Worm (Caenorhabditis elegans) whole organism, early embryonic: ENCODE measurements around the gene frg-1.

Experiments used
- B0310.2 ChIP-seq: sonication (generic microtip); optimal IDR thresholded peaks from 2 replicates; lab custom pipeline; 2016; ENCODE audit warnings: mild to moderate bottlenecking, missing genetic modification characterization, missing compliant biosample characterization
- F13C5.2 ChIP-seq: sonication (generic microtip); optimal IDR thresholded peaks from 2 replicates; lab custom pipeline; 2017; ENCODE audit warnings: mild to moderate bottlenecking, missing genetic modification characterization, inconsistent platforms, missing compliant biosample characterization
- aly-1 ChIP-seq: sonication (generic microtip); optimal IDR thresholded peaks from 2 replicates; lab custom pipeline; 2016; ENCODE audit warnings: missing genetic modification characterization, missing compliant biosample characterization
- ama-1 ChIP-seq: fragments of 150-350 bp; optimal IDR thresholded peaks from 2 replicates; lab custom pipeline; 2014
- ceh-13 ChIP-seq: fragments of 200-800 bp; sonication (Bioruptor generic); optimal IDR thresholded peaks from 2 replicates; lab custom pipeline; 2018; ENCODE audit warnings: mild to moderate bottlenecking, missing genetic modification characterization, missing compliant biosample characterization
- ceh-36 ChIP-seq: sonication (generic microtip); optimal IDR thresholded peaks from 2 replicates; lab custom pipeline; 2016; ENCODE audit warnings: missing genetic modification characterization, inconsistent platforms, missing compliant biosample characterization
- ets-7 ChIP-seq: sonication (generic microtip); optimal IDR thresholded peaks from 2 replicates; lab custom pipeline; 2016; ENCODE audit warnings: missing genotype, missing genetic modification characterization, missing compliant biosample characterization
- flt-1 ChIP-seq: fragments of 200-800 bp; sonication (Bioruptor generic); IDR thresholded peaks from 2 replicates; pipeline ENCODE4 v1.3.6; 2022; ENCODE audit warnings: missing genetic modification characterization, missing compliant biosample characterization
- hmbx-1 ChIP-seq: sonication (generic microtip); optimal IDR thresholded peaks from 2 replicates; lab custom pipeline; 2016; ENCODE audit warnings: mild to moderate bottlenecking, missing genetic modification characterization, missing compliant biosample characterization
- hmg-4 ChIP-seq: fragments of 200-800 bp; sonication (Bioruptor generic); optimal IDR thresholded peaks from 2 replicates; lab custom pipeline; 2018; ENCODE audit warnings: mild to moderate bottlenecking, missing genetic modification characterization, missing compliant biosample characterization
- hnd-1 ChIP-seq: sonication (generic microtip); optimal IDR thresholded peaks from 2 replicates; lab custom pipeline; 2016; ENCODE audit warnings: missing genetic modification characterization, missing compliant biosample characterization
- pes-1 ChIP-seq: fragments of 200-800 bp; sonication (Bioruptor generic); IDR thresholded peaks from 2 replicates; pipeline ENCODE4 v1.3.6; 2022; ENCODE audit warnings: missing genetic modification reagents, missing genetic modification characterization, missing compliant biosample characterization
- scrt-1 ChIP-seq: fragments of 200-800 bp; sonication (Bioruptor generic); IDR thresholded peaks from 2 replicates; pipeline ENCODE4 v1.3.6; 2022; ENCODE audit warnings: missing genetic modification characterization, missing compliant biosample characterization
- sea-1 ChIP-seq: fragments of 200-800 bp; sonication (Bioruptor generic); conservative IDR thresholded peaks from 2 replicates; pipeline ENCODE4 v1.3.6; 2022; ENCODE audit warnings: missing genetic modification characterization, missing compliant biosample characterization
- tbx-11 ChIP-seq: fragments of 200-800 bp; sonication (Bioruptor generic); IDR thresholded peaks from 2 replicates; pipeline ENCODE4 v1.3.6; 2022; ENCODE audit warnings: missing genetic modification characterization, missing compliant biosample characterization
- tbx-37 ChIP-seq: fragments of 200-800 bp; sonication (Bioruptor generic); conservative IDR thresholded peaks from 2 replicates; pipeline ENCODE4 v1.3.6; 2022; ENCODE audit warnings: missing genetic modification reagents, missing genetic modification characterization, missing compliant biosample characterization
- tra-4 ChIP-seq: sonication (generic microtip); optimal IDR thresholded peaks from 2 replicates; lab custom pipeline; 2017; ENCODE audit warnings: missing genetic modification characterization, missing compliant biosample characterization

frg-1 gene

DNA sequence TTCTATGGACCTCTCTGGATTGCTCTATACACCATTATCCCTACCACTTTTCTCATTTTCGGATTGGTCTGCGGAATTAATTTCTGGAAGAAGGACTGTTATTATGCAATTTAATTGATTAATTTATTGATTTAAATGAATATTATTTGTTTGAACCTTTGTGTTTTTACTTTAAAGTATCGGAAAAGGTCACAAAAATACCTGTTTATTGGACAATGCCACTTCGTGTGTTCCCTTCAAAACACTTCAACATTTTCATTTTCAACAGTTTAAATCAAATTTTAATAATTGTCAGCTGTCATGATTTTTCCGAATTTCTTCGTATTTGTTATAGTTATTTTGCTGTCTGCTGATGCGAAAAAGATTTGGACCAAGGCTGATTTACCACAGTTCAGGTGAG lies 12.0 kb downstream of the frg-1 start, which contains the start of gene ZK1010.12:
ZK1010.12 (plus strand) TSS at position 301 of the 400 bp plus-strand sequence.
- no peak for TF ChIP-seq hmbx-1 (tag; lab: Kevin White, UChicago)
- TF ChIP-seq tra-4 (tag; lab: Kevin White, UChicago): no peak
- TF ChIP-seq ets-7: no peak
- no peak for TF ChIP-seq aly-1
- TF ChIP-seq hnd-1: no peak
- no peak for TF ChIP-seq B0310.2
- no peak for TF ChIP-seq F13C5.2
- no peak for TF ChIP-seq scrt-1
- no peak for TF ChIP-seq ama-1 (lab: Kevin White, UChicago)
- TF ChIP-seq ceh-13 (GFP tag; lab: Kevin White, UChicago): no peak

DNA sequence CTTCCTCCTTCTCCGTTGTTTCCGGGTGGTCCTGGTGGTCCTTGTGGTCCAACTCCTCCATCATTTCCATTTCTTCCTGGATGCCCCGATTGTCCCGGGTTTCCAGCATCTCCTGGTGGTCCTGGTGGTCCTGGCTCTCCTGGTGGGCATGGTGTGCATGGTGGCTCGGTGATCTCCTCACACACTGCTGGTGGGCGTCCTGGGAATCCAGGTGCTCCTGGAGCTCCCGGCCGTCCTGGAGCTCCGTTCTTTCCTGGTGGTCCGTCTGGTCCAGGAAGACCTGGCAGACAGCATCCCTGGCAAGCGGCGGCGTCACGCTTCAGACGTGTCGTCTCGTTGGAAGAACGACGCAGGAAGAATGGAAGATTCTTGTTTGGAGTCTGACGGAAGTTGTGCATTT lies 14.1 kb downstream of the frg-1 start:
- no peak for TF ChIP-seq pes-1
- TF ChIP-seq flt-1: no peak
- TF ChIP-seq tbx-11 (GFP tag; lab: Robert Waterston, UW): no peak

DNA sequence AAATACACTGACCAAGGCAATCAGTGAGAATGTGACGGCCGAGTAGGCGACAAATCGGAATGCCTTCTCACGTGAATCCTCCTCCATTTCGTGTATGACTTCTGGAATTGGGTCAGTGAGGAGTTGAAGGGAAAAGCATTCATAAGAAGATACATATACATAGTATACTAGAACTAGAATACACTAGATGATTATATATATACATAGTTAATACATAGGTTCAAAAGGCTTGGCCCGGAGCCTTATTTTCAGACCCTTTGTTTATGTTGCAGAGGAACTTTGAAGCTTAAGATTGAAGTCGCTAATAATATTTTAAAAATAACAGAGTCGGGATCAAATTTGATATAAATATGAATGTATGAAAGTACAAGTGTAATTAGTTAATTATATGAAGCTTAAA lies 14.6 kb downstream of the frg-1 start, which contains the start of gene col-97:
col-97 (minus strand) TSS at position 101 of the 400 bp plus-strand sequence.
- TF ChIP-seq tra-4 (tag; lab: Kevin White, UChicago) (no peak), tbx-11 (GFP tag; lab: Robert Waterston, UW) (no peak)

DNA sequence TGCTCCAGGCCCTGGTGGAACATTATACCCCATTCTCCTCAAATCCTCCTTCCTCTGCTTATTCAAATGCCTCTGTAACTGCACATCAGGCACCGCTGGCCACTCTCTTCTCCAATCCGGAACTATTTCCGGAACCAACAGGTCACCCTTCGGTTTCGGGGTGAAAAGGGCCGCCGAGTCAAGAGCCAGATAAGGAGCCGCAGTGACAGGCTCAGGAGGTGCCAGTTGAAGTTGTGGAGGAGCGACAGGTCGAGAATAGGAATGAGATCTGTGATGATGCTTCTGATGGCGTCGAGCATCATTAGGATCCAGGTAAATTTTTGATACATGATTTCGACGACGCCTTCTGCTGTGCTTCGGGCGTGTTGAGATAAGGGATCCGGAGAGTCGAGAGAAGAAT lies 19.3 kb downstream of the frg-1 start:
- TF ChIP-seq tra-4 (tag; lab: Kevin White, UChicago) (no peak), pes-1 (no peak), tbx-37 (GFP tag; lab: Robert Waterston, UW) (no peak), ceh-36 (tag; lab: Kevin White, UChicago) (no peak), sea-1 (GFP tag; lab: Robert Waterston, UW) (no peak), aly-1 (no peak)

DNA sequence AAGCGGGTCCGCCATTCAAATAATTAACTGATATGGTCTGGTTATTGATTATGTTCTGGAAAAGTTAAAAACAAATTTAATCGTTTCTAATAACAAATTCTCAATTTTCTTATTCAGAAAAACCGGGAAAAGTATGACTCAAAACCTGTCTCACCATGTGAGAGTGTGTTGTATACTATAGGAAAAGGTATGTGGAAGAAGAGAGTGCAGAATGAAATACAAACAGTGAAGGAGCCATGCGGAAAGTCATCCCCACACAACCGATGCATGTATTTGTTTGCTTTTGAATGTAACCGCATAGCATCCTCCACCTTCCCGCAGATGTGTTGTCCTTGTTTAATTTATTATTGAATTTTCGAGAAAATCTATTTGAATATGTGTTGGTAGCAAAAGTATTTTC lies 21.5 kb downstream of the frg-1 start, which contains the start of gene ZK1010.8:
ZK1010.8 (minus strand) TSS at position 214 of the 400 bp plus-strand sequence.
- TF ChIP-seq F13C5.2 (no peak), ceh-13 (GFP tag; lab: Kevin White, UChicago) (no peak), ceh-36 (tag; lab: Kevin White, UChicago) (no peak), tra-4 (tag; lab: Kevin White, UChicago) (no peak), scrt-1 (no peak), aly-1 (no peak), B0310.2 (no peak), pes-1 (no peak), sea-1 (GFP tag; lab: Robert Waterston, UW) (no peak), flt-1 (no peak)

DNA sequence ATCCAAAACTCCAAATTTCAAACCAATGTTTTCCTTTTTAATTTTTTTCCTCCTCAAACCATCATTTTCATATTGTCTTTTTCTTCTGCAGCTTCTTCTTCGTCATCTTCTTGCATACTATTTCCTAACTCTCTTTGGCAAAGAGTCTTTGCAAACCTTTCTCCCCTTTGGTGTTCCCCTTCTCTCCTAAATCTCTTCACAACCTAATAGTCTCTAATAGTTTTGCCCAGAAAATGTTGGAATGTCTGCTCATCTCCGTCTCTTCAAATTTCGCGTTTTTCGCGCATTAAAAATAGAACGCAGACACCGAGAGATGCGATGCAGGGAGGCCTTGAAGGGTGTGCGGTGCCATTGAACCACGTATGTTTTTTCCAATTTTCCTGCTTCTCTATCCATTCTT lies 23.1 kb downstream of the frg-1 start, which contains the start of gene ZK1010.10:
ZK1010.10 (plus strand) TSS at position 286 of the 400 bp plus-strand sequence.
- TF ChIP-seq hmg-4 (GFP tag; lab: Kevin White, UChicago) (peak; percentile 9), sea-1 (GFP tag; lab: Robert Waterston, UW) (no peak), F13C5.2 (peak; percentile 42)

DNA sequence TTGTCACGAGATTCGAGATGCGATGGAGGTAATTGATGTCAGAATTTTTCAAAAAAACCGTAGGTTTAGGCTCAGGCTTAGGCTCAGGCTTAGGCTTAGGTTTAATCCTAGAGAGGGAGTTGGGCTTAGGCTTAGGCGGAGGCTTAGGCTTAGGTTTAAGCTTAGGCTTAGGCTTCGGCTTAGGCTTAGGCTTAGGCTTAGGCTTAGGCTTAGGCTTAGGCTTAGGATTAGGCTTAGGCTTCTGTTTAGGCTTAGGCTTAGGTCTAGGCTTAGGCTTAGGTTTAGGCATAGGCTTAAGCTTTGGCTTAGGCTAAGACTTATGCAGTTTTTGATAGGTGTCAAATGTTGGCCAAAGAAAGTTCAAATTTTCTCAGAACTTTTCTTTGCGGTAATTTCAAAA lies 25.4 kb downstream of the frg-1 start:
- TF ChIP-seq ceh-13 (GFP tag; lab: Kevin White, UChicago) (no peak), hmbx-1 (tag; lab: Kevin White, UChicago) (no peak), tra-4 (tag; lab: Kevin White, UChicago) (no peak), pes-1 (no peak), ceh-36 (tag; lab: Kevin White, UChicago) (peak; percentile 94), hmg-4 (GFP tag; lab: Kevin White, UChicago) (no peak), flt-1 (no peak), ama-1 (lab: Kevin White, UChicago) (no peak)

DNA sequence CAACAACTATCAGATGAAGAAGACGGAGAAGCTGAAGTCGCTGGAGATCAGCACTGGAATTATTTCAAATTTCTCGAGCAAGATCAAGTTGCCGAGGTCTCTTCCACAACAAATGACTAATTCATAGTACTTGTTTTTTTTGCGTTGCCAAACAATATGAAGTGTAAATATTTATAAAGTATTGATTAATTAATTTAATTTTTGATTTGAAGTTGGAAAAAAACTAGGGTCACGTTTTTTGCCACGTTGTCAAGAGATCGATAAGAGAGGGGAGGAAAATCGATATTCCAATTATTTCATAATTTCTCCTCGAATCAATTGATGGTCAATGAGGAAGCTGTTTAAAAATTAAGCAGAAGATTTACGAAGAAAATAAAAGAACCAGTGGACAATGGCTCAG lies 26.2 kb downstream of the frg-1 start, which contains the start of gene snf-7:
snf-7 (plus strand) TSS at position 301 of the 400 bp plus-strand sequence.
- no peak for TF ChIP-seq hnd-1
- no peak for TF ChIP-seq pes-1

DNA sequence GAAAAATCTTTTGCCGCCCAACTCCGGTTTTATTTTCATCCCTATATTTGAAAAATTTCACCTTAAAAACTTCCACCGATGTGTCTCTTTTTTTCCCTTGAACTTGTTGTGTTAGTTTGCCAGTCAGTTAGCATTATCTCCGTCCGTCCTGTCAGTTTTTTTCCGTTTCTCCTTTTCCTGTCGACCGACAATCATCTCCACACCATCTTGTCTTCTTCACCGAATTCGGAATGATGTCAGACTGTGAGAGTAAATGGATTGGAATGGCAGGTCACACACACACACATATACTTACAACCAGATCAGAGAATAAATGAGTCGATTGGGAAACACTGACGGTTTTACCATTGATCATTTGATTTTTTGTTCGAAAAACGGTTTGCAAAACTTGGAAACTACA lies 33.0 kb downstream of the frg-1 start:
- TF ChIP-seq ama-1 (lab: Kevin White, UChicago): no peak
- TF ChIP-seq ceh-36 (tag; lab: Kevin White, UChicago): no peak
- TF ChIP-seq pes-1: no peak
- TF ChIP-seq F13C5.2: no peak
- no peak for TF ChIP-seq scrt-1
- no peak for TF ChIP-seq hmbx-1 (tag; lab: Kevin White, UChicago)
- TF ChIP-seq sea-1 (GFP tag; lab: Robert Waterston, UW): no peak
- TF ChIP-seq ceh-13 (GFP tag; lab: Kevin White, UChicago): no peak
- TF ChIP-seq aly-1: no peak
- no peak for TF ChIP-seq tbx-11 (GFP tag; lab: Robert Waterston, UW)
- no peak for TF ChIP-seq hnd-1
- no peak for TF ChIP-seq ets-7

DNA sequence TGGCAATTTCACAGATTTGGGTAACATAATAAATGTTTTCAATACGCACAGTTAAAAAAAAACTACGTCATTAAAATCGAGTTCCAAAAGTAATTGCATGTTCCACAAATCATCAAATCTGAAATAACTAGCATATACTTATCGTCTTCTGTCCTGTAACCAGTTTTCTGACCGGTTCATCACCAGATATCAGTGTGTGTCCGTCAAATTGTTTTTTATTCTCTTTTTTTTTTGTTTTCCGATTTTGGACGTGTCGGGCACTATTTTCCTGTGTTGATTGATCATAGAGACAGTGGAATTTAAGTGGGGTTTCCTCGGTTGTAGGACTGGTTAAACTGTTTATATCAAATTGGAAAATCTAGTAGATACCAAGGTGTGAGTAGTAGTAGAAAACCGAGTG lies 35.0 kb downstream of the frg-1 start:
- no peak for TF ChIP-seq flt-1
- TF ChIP-seq ceh-13 (GFP tag; lab: Kevin White, UChicago): no peak
- TF ChIP-seq hmg-4 (GFP tag; lab: Kevin White, UChicago): no peak
- TF ChIP-seq ets-7: no peak
- no peak for TF ChIP-seq tra-4 (tag; lab: Kevin White, UChicago)
- TF ChIP-seq F13C5.2: no peak
- TF ChIP-seq B0310.2: no peak
- TF ChIP-seq pes-1: no peak
